Fruit fly (Drosophila melanogaster): ENCODE data around the gene CG9777.

CG9777 gene

DNA sequence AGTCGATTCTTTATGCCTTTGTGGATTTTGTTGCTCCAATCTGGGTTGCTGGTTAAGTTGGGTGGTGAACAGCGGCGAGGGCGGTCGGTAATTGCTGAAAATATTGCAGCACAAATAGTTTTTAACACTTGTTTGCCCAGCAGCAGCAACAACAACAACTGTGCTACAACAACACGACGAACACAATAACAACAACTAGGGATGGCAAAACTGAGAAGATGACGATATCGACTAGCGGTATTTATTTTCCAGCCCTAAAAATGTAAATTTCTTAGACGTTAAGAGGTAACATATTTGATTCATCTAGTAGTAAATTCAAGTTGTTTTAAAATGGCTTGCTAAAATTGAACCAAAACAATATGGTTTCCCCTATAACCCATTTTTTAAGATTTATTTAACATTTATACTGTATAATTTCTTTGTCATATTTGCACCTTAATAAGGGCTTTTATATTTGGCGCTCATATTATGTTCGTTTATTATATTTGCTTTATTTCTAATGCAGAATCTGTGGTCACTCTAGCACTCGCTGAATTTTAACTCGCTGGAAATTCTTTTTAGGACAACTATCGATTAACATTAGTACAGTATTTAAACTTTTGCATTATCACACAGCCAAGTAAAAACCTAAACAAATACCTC, 33.6 kb downstream of the CG9777 start (continued):
- TF ChIP-seq Lhr (GFP tag; optimal IDR thresholded peaks at IDR 0.05) (peak; percentile 2), gce (GFP tag; IDR thresholded peaks at IDR 0.05) (no peak), Doc3 (GFP tag; IDR thresholded peaks at IDR 0.05; ENCODE audit: partially characterized antibody) (no peak), Dad (GFP tag; optimal IDR thresholded peaks at IDR 0.05) (no peak), mirr (GFP tag; optimal IDR thresholded peaks at IDR 0.05) (peak; percentile 45), bbx (GFP tag; IDR thresholded peaks at IDR 0.05; ENCODE audit: partially characterized antibody) (peak; percentile 9; the same call in 1 of the 2 replicates), run (tag; optimal IDR thresholded peaks at IDR 0.05) (no peak), CG17385 (GFP tag; optimal IDR thresholded peaks at IDR 0.05) (no peak), CG17829 (tag; optimal IDR thresholded peaks at IDR 0.05) (peak; percentile 5), sob (GFP tag; IDR thresholded peaks at IDR 0.05) (no peak; the same call in 1 of the 2 replicates), gfzf (GFP tag; optimal IDR thresholded peaks at IDR 0.05) (peak; percentile 56), Sox100B (GFP tag; optimal IDR thresholded peaks at IDR 0.05) (no peak), Hmx (GFP tag; optimal IDR thresholded peaks at IDR 0.05) (no peak), ken (GFP tag; IDR thresholded peaks at IDR 0.05) (no peak), CG9876 (GFP tag; optimal IDR thresholded peaks at IDR 0.05) (no peak), kay (GFP tag; optimal IDR thresholded peaks at IDR 0.05) (no peak), CG4328 (GFP tag; optimal IDR thresholded peaks at IDR 0.05) (no peak), CG34224 (GFP tag; IDR thresholded peaks at IDR 0.05; ENCODE audit: partially characterized antibody) (no peak), CG5953 (GFP tag; IDR thresholded peaks at IDR 0.05) (no peak), CG13894 (tag; optimal IDR thresholded peaks at IDR 0.05) (no peak), CG3838 (GFP tag; optimal IDR thresholded peaks at IDR 0.05) (no peak), Bteb2 (GFP tag; optimal IDR thresholded peaks at IDR 0.05) (no peak), CG17912 (GFP tag; optimal IDR thresholded peaks at IDR 0.05) (no peak), chinmo (GFP tag; IDR thresholded peaks at IDR 0.05; ENCODE audit: partially characterized antibody) (no peak), CG31365 (tag; optimal IDR thresholded peaks at IDR 0.05) (no peak), Eip74EF (GFP tag; optimal IDR thresholded peaks at IDR 0.05) (no peak), Ravus (GFP tag; IDR thresholded peaks at IDR 0.05) (no peak), Sry-β (GFP tag; optimal IDR thresholded peaks at IDR 0.05) (no peak), fd64A (GFP tag; optimal IDR thresholded peaks at IDR 0.05) (no peak), CG12659 (GFP tag; optimal IDR thresholded peaks at IDR 0.05) (peak; percentile 32), usp (GFP tag; optimal IDR thresholded peaks at IDR 0.05) (no peak), Fer1 (GFP tag; optimal IDR thresholded peaks at IDR 0.05) (peak; percentile 21), CG6813 (GFP tag; optimal IDR thresholded peaks at IDR 0.05) (no peak), sens (GFP tag) (peak; percentile 80), CG10431 (GFP tag; optimal IDR thresholded peaks at IDR 0.05) (no peak), CG8290 (GFP tag; optimal IDR thresholded peaks at IDR 0.05) (no peak), CG8290 (tag; optimal IDR thresholded peaks at IDR 0.05) (peak in 1 of 2 experiments; percentile 47), H15 (GFP tag; IDR thresholded peaks at IDR 0.05) (no peak), CG18619 (GFP tag; optimal IDR thresholded peaks at IDR 0.05) (peak; percentile 6), CG30403 (GFP tag; optimal IDR thresholded peaks at IDR 0.05) (peak; percentile 10), CG2116 (GFP tag; optimal IDR thresholded peaks at IDR 0.05) (peak; percentile 30), aop (GFP tag; IDR thresholded peaks at IDR 0.05) (no peak), sim (GFP tag; IDR thresholded peaks at IDR 0.05) (no peak), Hand (GFP tag; optimal IDR thresholded peaks at IDR 0.05) (no peak), CG12942 (GFP tag; optimal IDR thresholded peaks at IDR 0.05) (no peak), CG14710 (tag; optimal IDR thresholded peaks at IDR 0.05) (peak; percentile 42), Ptx1 (GFP tag; IDR thresholded peaks at IDR 0.05) (no peak), CG4360 (GFP tag; IDR thresholded peaks at IDR 0.05) (peak; percentile 99), CG34422 (GFP tag; IDR thresholded peaks at IDR 0.05) (no peak), psq (GFP tag; optimal IDR thresholded peaks at IDR 0.05) (no peak), Atf6 (GFP tag; IDR thresholded peaks at IDR 0.05) (no peak)
